Comparison of ENCODE assay signal across 5 fruit fly cellular contexts in the genomic region with DNA sequence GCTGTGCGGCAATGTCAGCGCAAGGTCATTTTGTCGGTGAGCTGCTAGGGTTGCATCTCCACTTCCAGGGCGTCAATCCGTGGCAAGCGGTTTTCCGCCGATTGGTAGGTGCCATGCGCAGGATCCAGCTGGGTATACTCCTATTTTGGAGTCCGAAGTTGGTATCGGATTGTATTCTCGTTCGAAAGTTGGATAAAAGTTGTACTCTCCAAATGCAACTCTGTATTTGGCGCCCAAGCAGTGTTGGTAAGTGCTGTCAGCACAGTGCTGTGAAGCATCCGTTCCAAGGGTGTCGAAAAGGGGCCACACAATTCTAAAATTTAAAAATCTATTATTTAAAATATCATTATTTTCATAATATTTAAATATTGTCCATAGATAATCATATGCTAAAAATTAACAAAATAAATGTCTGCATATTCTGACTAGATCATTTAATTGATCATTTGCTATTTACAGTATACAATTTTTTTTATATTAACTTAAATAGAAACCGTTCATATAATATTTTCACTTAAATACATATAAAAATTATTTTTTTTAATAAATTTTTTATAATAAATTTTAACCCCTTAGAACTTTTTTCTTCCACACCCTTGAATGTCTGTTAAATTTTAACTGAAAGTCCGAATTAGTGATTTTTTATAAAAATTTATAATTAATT.
TF ChIP-seq lines count a peak whose summit lies in the region.

No protein-coding gene starts in this region.

TF ChIP-seq in whole organism, adult, 20 proteins besides CTCF, POLR2A, EP300 and RAD21 (continued from another document):
- TF ChIP-seq CG33017 (tag; optimal IDR thresholded peaks at IDR 0.05; lab: Kevin White, UChicago) = peak; percentile 98
- TF ChIP-seq ovo (GFP tag; optimal IDR thresholded peaks at IDR 0.05; lab: Kevin White, UChicago) = peak; percentile 95
- peak; percentile 97 for TF ChIP-seq CG7101 (tag; optimal IDR thresholded peaks at IDR 0.05; lab: Kevin White, UChicago)
- no peak for TF ChIP-seq CG5204 (GFP tag; optimal IDR thresholded peaks at IDR 0.05; lab: Kevin White, UChicago)

TF ChIP-seq in whole organism, embryonic, 481 proteins besides CTCF, POLR2A, EP300 and RAD21 (continued from another document and continues in another):
- peak; percentile 84 for TF ChIP-seq CG32772 (GFP tag; IDR thresholded peaks at IDR 0.05; lab: Robert Waterston, UW)
- TF ChIP-seq CG3995 (GFP tag; optimal IDR thresholded peaks at IDR 0.05; lab: Kevin White, UChicago) = peak; percentile 69
- peak; percentile 81 for TF ChIP-seq CG16779 (GFP tag; IDR thresholded peaks at IDR 0.05; lab: Robert Waterston, UW)
- peak; percentile 65 for TF ChIP-seq Adf1 (GFP tag; IDR thresholded peaks at IDR 0.05; lab: Robert Waterston, UW)
- peak; percentile 93 for TF ChIP-seq grau (tag; optimal IDR thresholded peaks at IDR 0.05; lab: Kevin White, UChicago)
- TF ChIP-seq fu2 (GFP tag; optimal IDR thresholded peaks at IDR 0.05; lab: Kevin White, UChicago) = peak; percentile 77
- TF ChIP-seq Hr39 (optimal IDR thresholded peaks at IDR 0.05; lab: Kevin White, UChicago) = no peak
- TF ChIP-seq CG12391 (tag; optimal IDR thresholded peaks at IDR 0.05; lab: Kevin White, UChicago) = peak; percentile 87
- peak; percentile 90 for TF ChIP-seq slou (GFP tag; optimal IDR thresholded peaks at IDR 0.05; lab: Kevin White, UChicago)
- TF ChIP-seq CG18599 (GFP tag; optimal IDR thresholded peaks at IDR 0.05; lab: Kevin White, UChicago) = peak; percentile 92
- TF ChIP-seq CG3163 (GFP tag; optimal IDR thresholded peaks at IDR 0.05; lab: Kevin White, UChicago) = peak; percentile 60
- peak; percentile 73 for TF ChIP-seq CG18476 (GFP tag; optimal IDR thresholded peaks at IDR 0.05; lab: Kevin White, UChicago)
- TF ChIP-seq ash1 (GFP tag; optimal IDR thresholded peaks at IDR 0.05; lab: Kevin White, UChicago) = peak; percentile 82
- TF ChIP-seq CG3847 (GFP tag; IDR thresholded peaks at IDR 0.05; lab: Robert Waterston, UW) = peak; percentile 96
- TF ChIP-seq dmrt11E (tag; optimal IDR thresholded peaks at IDR 0.05; lab: Kevin White, UChicago) = peak; percentile 79
- TF ChIP-seq Lhr (GFP tag; optimal IDR thresholded peaks at IDR 0.05; lab: Kevin White, UChicago) = peak; percentile 78
- TF ChIP-seq exex (tag; optimal IDR thresholded peaks at IDR 0.05; lab: Kevin White, UChicago) = no peak
- no peak for TF ChIP-seq CG42726 (GFP tag; IDR thresholded peaks at IDR 0.05; lab: Robert Waterston, UW; ENCODE audit: partially characterized antibody)
- peak in 1 of 2 experiments; percentile 64 for TF ChIP-seq crp (GFP tag; optimal IDR thresholded peaks at IDR 0.05; lab: Kevin White, UChicago)
- no peak for TF ChIP-seq CG15073 (GFP tag; optimal IDR thresholded peaks at IDR 0.05; lab: Kevin White, UChicago)
- TF ChIP-seq Hsf (GFP tag; optimal IDR thresholded peaks at IDR 0.05; lab: Kevin White, UChicago) = peak; percentile 81
- TF ChIP-seq Antp (GFP tag; optimal IDR thresholded peaks at IDR 0.05; lab: Kevin White, UChicago) = peak; percentile 87
- TF ChIP-seq TFAM (GFP tag; optimal IDR thresholded peaks at IDR 0.05; lab: Kevin White, UChicago) = no peak
- TF ChIP-seq onecut (GFP tag; IDR thresholded peaks at IDR 0.05; lab: Robert Waterston, UW) = peak; percentile 76
- TF ChIP-seq Nf-YC (tag; optimal IDR thresholded peaks at IDR 0.05; lab: Kevin White, UChicago) = peak; percentile 85
- TF ChIP-seq CG16815 (GFP tag; optimal IDR thresholded peaks at IDR 0.05; lab: Kevin White, UChicago) = peak; percentile 76
- TF ChIP-seq pnt (GFP tag; optimal IDR thresholded peaks at IDR 0.05; lab: Kevin White, UChicago) = peak; percentile 66
- TF ChIP-seq MTF-1 (GFP tag; optimal IDR thresholded peaks at IDR 0.05; lab: Kevin White, UChicago; ENCODE audit: borderline replicate concordance) = peak; percentile 64
- TF ChIP-seq trh (GFP tag; optimal IDR thresholded peaks at IDR 0.05; lab: Kevin White, UChicago) = peak; percentile 68

TF ChIP-seq in whole organism, prepupa, 60 proteins besides CTCF, POLR2A, EP300 and RAD21 (continued from another document and continues in another):
- TF ChIP-seq dac (GFP tag; optimal IDR thresholded peaks at IDR 0.05; lab: Kevin White, UChicago) (no peak), Ets21C (GFP tag; optimal IDR thresholded peaks at IDR 0.05; lab: Kevin White, UChicago) (no peak), CG10669 (GFP tag; optimal IDR thresholded peaks at IDR 0.05; lab: Kevin White, UChicago) (peak; percentile 77), CG7368 (GFP tag; optimal IDR thresholded peaks at IDR 0.05; lab: Kevin White, UChicago) (peak; percentile 78), fd59A (GFP tag; optimal IDR thresholded peaks at IDR 0.05; lab: Kevin White, UChicago) (peak; percentile 68), lz (GFP tag; optimal IDR thresholded peaks at IDR 0.05; lab: Kevin White, UChicago) (peak; percentile 87), Eip75B (GFP tag; optimal IDR thresholded peaks at IDR 0.05; lab: Kevin White, UChicago) (no peak), Ets96B (tag; optimal IDR thresholded peaks at IDR 0.05; lab: Kevin White, UChicago) (peak; percentile 79), ss (GFP tag; optimal IDR thresholded peaks at IDR 0.05; lab: Kevin White, UChicago) (peak in 1 of 2 experiments; percentile 87), CG34406 (GFP tag; optimal IDR thresholded peaks at IDR 0.05; lab: Kevin White, UChicago) (peak; percentile 85), pdm3 (GFP tag; optimal IDR thresholded peaks at IDR 0.05; lab: Kevin White, UChicago) (no peak), CG6792 (GFP tag; optimal IDR thresholded peaks at IDR 0.05; lab: Kevin White, UChicago) (peak; percentile 82), dsx (GFP tag; optimal IDR thresholded peaks at IDR 0.05; lab: Kevin White, UChicago; ENCODE audit: poor library complexity, severe bottlenecking) (peak; percentile 78), CG3032 (tag; optimal IDR thresholded peaks at IDR 0.05; lab: Kevin White, UChicago) (peak; percentile 93), CG3919 (GFP tag; optimal IDR thresholded peaks at IDR 0.05; lab: Kevin White, UChicago) (peak; percentile 90), net (GFP tag; optimal IDR thresholded peaks at IDR 0.05; lab: Kevin White, UChicago) (no peak), Hr4 (GFP tag; optimal IDR thresholded peaks at IDR 0.05; lab: Kevin White, UChicago) (no peak), Eip78C (GFP tag; lab: Kevin White, UChicago) (peak; percentile 93), salr (GFP tag; optimal IDR thresholded peaks at IDR 0.05; lab: Kevin White, UChicago) (peak; percentile 17 to 73), topi (GFP tag; optimal IDR thresholded peaks at IDR 0.05; lab: Kevin White, UChicago) (peak; percentile 87), CG10631 (GFP tag; optimal IDR thresholded peaks at IDR 0.05; lab: Kevin White, UChicago) (peak; percentile 91), CG1621 (tag; optimal IDR thresholded peaks at IDR 0.05; lab: Kevin White, UChicago) (peak; percentile 76), CG16779 (tag; optimal IDR thresholded peaks at IDR 0.05; lab: Kevin White, UChicago) (no peak), CG32006 (GFP tag; optimal IDR thresholded peaks at IDR 0.05; lab: Kevin White, UChicago) (peak; percentile 88), Sox15 (GFP tag; optimal IDR thresholded peaks at IDR 0.05; lab: Kevin White, UChicago) (peak; percentile 79), eg (GFP tag; IDR thresholded peaks at IDR 0.05; lab: Robert Waterston, UW) (peak; percentile 85), vri (GFP tag; optimal IDR thresholded peaks at IDR 0.05; lab: Kevin White, UChicago) (no peak), CG11294 (GFP tag; IDR thresholded peaks at IDR 0.05; lab: Robert Waterston, UW) (peak; percentile 70), Gug (GFP tag; IDR thresholded peaks at IDR 0.05; lab: Robert Waterston, UW) (peak; percentile 67), Lpt (GFP tag; optimal IDR thresholded peaks at IDR 0.05; lab: Kevin White, UChicago) (peak; percentile 77), CG11902 (GFP tag; optimal IDR thresholded peaks at IDR 0.05; lab: Kevin White, UChicago) (peak; percentile 81)

TF ChIP-seq in whole organism, pupa, 21 proteins besides CTCF, POLR2A, EP300 and RAD21 (continued from another document):
- TF ChIP-seq CG15710 (tag; optimal IDR thresholded peaks at IDR 0.05; lab: Kevin White, UChicago) = peak; percentile 88
- TF ChIP-seq Pif1B (GFP tag; optimal IDR thresholded peaks at IDR 0.05; lab: Kevin White, UChicago) = no peak

TF ChIP-seq in whole organism, wandering third instar larva, 38 proteins besides CTCF, POLR2A, EP300 and RAD21 (continued from another document):
- TF ChIP-seq Rel (GFP tag; optimal IDR thresholded peaks at IDR 0.05; lab: Kevin White, UChicago) (no peak), Rel (tag; optimal IDR thresholded peaks at IDR 0.05; lab: Kevin White, UChicago) (peak; percentile 77), woc (GFP tag; optimal IDR thresholded peaks at IDR 0.05; lab: Kevin White, UChicago) (peak; percentile 92), jim (GFP tag; optimal IDR thresholded peaks at IDR 0.05; lab: Kevin White, UChicago) (peak; percentile 46), CrebA (GFP tag; optimal IDR thresholded peaks at IDR 0.05; lab: Kevin White, UChicago; ENCODE audit: borderline replicate concordance) (no peak), rgr (GFP tag; optimal IDR thresholded peaks at IDR 0.05; lab: Kevin White, UChicago) (peak; percentile 93), dsf (GFP tag; optimal IDR thresholded peaks at IDR 0.05; lab: Kevin White, UChicago; ENCODE audit: borderline replicate concordance) (peak; percentile 61), h (GFP tag; optimal IDR thresholded peaks at IDR 0.05; lab: Kevin White, UChicago) (peak; percentile 91), HLH106 (tag; optimal IDR thresholded peaks at IDR 0.05; lab: Kevin White, UChicago) (peak; percentile 93), OdsH (GFP tag; optimal IDR thresholded peaks at IDR 0.05; lab: Kevin White, UChicago) (peak; percentile 85), br (GFP tag; optimal IDR thresholded peaks at IDR 0.05; lab: Kevin White, UChicago) (peak; percentile 85), Hr83 (GFP tag; optimal IDR thresholded peaks at IDR 0.05; lab: Kevin White, UChicago; ENCODE audit: poor library complexity, severe bottlenecking) (peak; percentile 91)
